Worm (Caenorhabditis elegans) whole organism, L4/young adult: ENCODE results near the gene slfl-4.

Source experiments
- W03F9.2 ChIP-seq: fragments of 150-350 bp; optimal IDR thresholded peaks from 2 replicates; lab custom pipeline; 2014; ENCODE audit warnings: missing biosample characterization, missing genetic modification characterization
- dao-5 ChIP-seq: sonication (generic microtip); optimal IDR thresholded peaks from 2 replicates; lab custom pipeline; 2016; ENCODE audit warnings: missing genotype, missing genetic modification characterization, moderate library complexity, missing compliant biosample characterization
- him-1 ChIP-seq: sonication (generic microtip); optimal IDR thresholded peaks from 2 replicates; lab custom pipeline; 2016; ENCODE audit warnings: missing genotype, missing genetic modification reagents, missing genetic modification characterization, missing compliant biosample characterization

DNA sequence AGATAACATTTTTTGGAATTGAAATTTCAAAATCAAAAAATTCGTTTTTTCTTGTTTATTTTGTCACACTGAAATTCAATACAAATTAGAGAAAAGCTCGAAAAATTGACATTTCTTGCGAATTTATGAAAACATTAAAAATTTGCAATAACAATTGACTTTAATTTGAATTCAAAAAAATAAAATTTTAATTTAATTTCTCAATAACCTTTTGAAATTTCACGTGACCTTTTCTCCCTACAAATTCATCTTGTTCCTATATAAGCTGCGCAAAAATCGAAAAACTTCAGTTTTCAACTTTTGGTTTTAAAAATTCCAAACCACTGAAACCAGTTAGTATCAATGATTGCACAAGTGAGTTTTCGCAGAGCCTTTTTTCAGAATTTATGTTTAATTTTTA lies 5.5 kb upstream of the slfl-4 start, which contains the start of gene F36H12.4:
- TF ChIP-seq him-1 (tag; lab: Kevin White, UChicago) (no peak), W03F9.2 (tag; lab: Kevin White, UChicago) (no peak), dao-5 (tag; lab: Kevin White, UChicago) (no peak)
